Fruit fly (Drosophila melanogaster) whole organism, prepupa: ENCODE results near the gene Syx5.

Experiments used
- CG6163 ChIP-seq: fragments of 200-800 bp; sonication (Bioruptor generic); IDR thresholded peaks from 3 replicates; pipeline ENCODE4 v1.3.6; 2022; ENCODE audit warnings: missing biosample characterization, missing genetic modification characterization
- CG7368 ChIP-seq: fragments of 200-800 bp; sonication (Bioruptor generic); optimal IDR thresholded peaks from 3 replicates; lab custom pipeline; 2016; ENCODE audit warnings: missing biosample characterization, missing genetic modification characterization

- TF ChIP-seq CG7368 (GFP tag; lab: Kevin White, UChicago) = no peak
- no peak for TF ChIP-seq CG6163 (GFP tag; lab: Robert Waterston, UW)
These were observed 12.6 kb downstream of the Syx5 start for dm6 chr2L:16319743-16320142.
